Worm (Caenorhabditis elegans) whole organism, young adult: Measurements from ENCODE around the gene F37B12.1.

ENCODE experiments used
- B0261.1 ChIP-seq: sonication (generic microtip); optimal IDR thresholded peaks from 2 replicates; lab custom pipeline; 2016; ENCODE audit warnings: mild to moderate bottlenecking, missing genetic modification characterization, moderate library complexity, missing compliant biosample characterization
- B0336.3 ChIP-seq: fragments of 200-800 bp; sonication (Bioruptor generic); IDR thresholded peaks from 2 replicates; pipeline ENCODE4 v1.3.6; 2022; ENCODE audit warnings: missing genetic modification characterization, missing compliant biosample characterization
- F22D6.2 ChIP-seq: sonication (generic microtip); optimal IDR thresholded peaks from 2 replicates; lab custom pipeline; 2016; ENCODE audit warnings: mild to moderate bottlenecking, missing genetic modification characterization, missing compliant biosample characterization
- F33H1.4 ChIP-seq: fragments of 200-800 bp; sonication (Bioruptor generic); IDR thresholded peaks from 2 replicates; pipeline ENCODE4 v1.3.6; 2022; ENCODE audit warnings: missing genetic modification reagents, missing genetic modification characterization, missing compliant biosample characterization
- F39B2.1 ChIP-seq: fragments of 200-800 bp; sonication (Bioruptor generic); IDR thresholded peaks from 2 replicates; pipeline ENCODE4 v1.3.6; 2022; ENCODE audit warnings: missing genetic modification reagents, missing genetic modification characterization, missing compliant biosample characterization
- F55B11.4 ChIP-seq: sonication (generic microtip); optimal IDR thresholded peaks from 2 replicates; lab custom pipeline; 2016; ENCODE audit warnings: missing compliant biosample characterization, missing genetic modification characterization, borderline replicate concordance; ENCODE audit not compliant: insufficient read depth
- K11D2.4 ChIP-seq: fragments of 200-800 bp; sonication (Bioruptor generic); IDR thresholded peaks from 2 replicates; pipeline ENCODE4 v1.3.6; 2022; ENCODE audit warnings: missing genetic modification reagents, missing genetic modification characterization, missing compliant biosample characterization
- Y95B8A.8 ChIP-seq: fragments of 200-800 bp; sonication (Bioruptor generic); IDR thresholded peaks from 2 replicates; pipeline ENCODE4 v1.3.6; 2022; ENCODE audit warnings: missing genetic modification reagents, missing genetic modification characterization, missing compliant biosample characterization
- ZK185.1 ChIP-seq: sonication (generic microtip); optimal IDR thresholded peaks from 2 replicates; lab custom pipeline; 2016; ENCODE audit warnings: mild to moderate bottlenecking, missing genetic modification characterization, missing compliant biosample characterization; ENCODE audit not compliant: poor library complexity, severe bottlenecking
- ama-1 ChIP-seq, 3 experiments: fragments of 150-350 bp in 1 of 3; sonication (generic microtip) in 2 of 3; optimal IDR thresholded peaks; 2 replicates each; lab custom pipeline; 2014 to 2018; ENCODE audit warnings: missing biosample characterization in 2 of 3, missing genetic modification characterization in 2 of 3, missing genetic modification reagents in 2 of 3
- attf-6 ChIP-seq: fragments of 200-800 bp; sonication (Bioruptor generic); IDR thresholded peaks from 2 replicates; pipeline ENCODE4 v1.3.6; 2022; ENCODE audit warnings: missing genetic modification reagents, missing genetic modification characterization, missing compliant biosample characterization
- ccch-3 ChIP-seq: fragments of 200-800 bp; sonication (Bioruptor generic); optimal IDR thresholded peaks from 2 replicates; lab custom pipeline; 2018; ENCODE audit warnings: mild to moderate bottlenecking, missing genetic modification characterization, missing compliant biosample characterization
- cebp-1 ChIP-seq, 2 experiments: fragments of 200-800 bp in 1 of 2; sonication (Bioruptor generic) in 1 of 2; sonication (generic microtip) in 1 of 2; IDR thresholded peaks in 1 of 2; optimal IDR thresholded peaks in 1 of 2; 2 replicates each; pipeline versions ENCODE4 v1.3.6 to Lab custom; 2017 to 2022; ENCODE audit warnings: missing compliant biosample characterization in 2 of 2, missing genetic modification characterization in 2 of 2, mild to moderate bottlenecking in 1 of 2, missing genetic modification reagents in 1 of 2, moderate library complexity in 1 of 2
- cebp-2 ChIP-seq: fragments of 200-800 bp; sonication (Bioruptor generic); IDR thresholded peaks from 2 replicates; pipeline ENCODE4 v1.3.6; 2022; ENCODE audit warnings: missing genetic modification characterization, missing compliant biosample characterization
- ceh-100 ChIP-seq: fragments of 200-800 bp; sonication (Bioruptor generic); IDR thresholded peaks from 2 replicates; pipeline ENCODE4 v1.3.6; 2022; ENCODE audit warnings: missing genetic modification reagents, missing genetic modification characterization, missing compliant biosample characterization
- efl-1 ChIP-seq: fragments of 150-350 bp; optimal IDR thresholded peaks from 2 replicates; lab custom pipeline; 2014; ENCODE audit warnings: missing biosample characterization, missing genetic modification reagents, missing genetic modification characterization
- ets-4 ChIP-seq: fragments of 200-800 bp; sonication (Bioruptor generic); optimal IDR thresholded peaks from 2 replicates; lab custom pipeline; 2018; ENCODE audit warnings: mild to moderate bottlenecking, missing genetic modification characterization, missing compliant biosample characterization
- hmg-20 ChIP-seq: fragments of 200-800 bp; sonication (Bioruptor generic); IDR thresholded peaks from 2 replicates; pipeline ENCODE4 v1.3.6; 2022; ENCODE audit warnings: missing genetic modification reagents, missing genetic modification characterization, missing compliant biosample characterization
- hrde-1 ChIP-seq: sonication (generic microtip); optimal IDR thresholded peaks from 2 replicates; lab custom pipeline; 2016; ENCODE audit warnings: missing genetic modification characterization, mild to moderate bottlenecking, missing compliant biosample characterization, moderate library complexity, missing genotype, missing genetic modification reagents, borderline replicate concordance
- lir-1 ChIP-seq: fragments of 200-800 bp; sonication (Bioruptor generic); conservative IDR thresholded peaks from 2 replicates; pipeline ENCODE4 v1.3.6; 2022; ENCODE audit warnings: missing genetic modification reagents, missing genetic modification characterization, missing compliant biosample characterization
- lsy-27 ChIP-seq: sonication (generic microtip); optimal IDR thresholded peaks from 2 replicates; lab custom pipeline; 2017; ENCODE audit warnings: missing genetic modification characterization, mild to moderate bottlenecking, missing compliant biosample characterization, antibody characterized with exemption, missing genotype, borderline replicate concordance; ENCODE audit not compliant: insufficient read depth
- madf-3 ChIP-seq: fragments of 200-800 bp; sonication (Bioruptor generic); IDR thresholded peaks from 2 replicates; pipeline ENCODE4 v1.3.6; 2022; ENCODE audit warnings: missing genetic modification reagents, missing genetic modification characterization, missing compliant biosample characterization
- mel-28 ChIP-seq: sonication (generic microtip); optimal IDR thresholded peaks from 2 replicates; lab custom pipeline; 2016; ENCODE audit warnings: borderline replicate concordance, mild to moderate bottlenecking, missing genetic modification characterization, missing compliant biosample characterization
- nfyb-1 ChIP-seq: fragments of 200-800 bp; sonication (Bioruptor generic); IDR thresholded peaks from 2 replicates; pipeline ENCODE4 v1.3.6; 2022; ENCODE audit warnings: missing genetic modification reagents, missing genetic modification characterization, missing compliant biosample characterization
- nhr-120 ChIP-seq: fragments of 200-800 bp; sonication (Bioruptor generic); IDR thresholded peaks from 2 replicates; pipeline ENCODE4 v1.3.6; 2022; ENCODE audit warnings: missing genetic modification characterization, missing compliant biosample characterization
- nhr-179 ChIP-seq: sonication (generic microtip); optimal IDR thresholded peaks from 2 replicates; lab custom pipeline; 2016; ENCODE audit warnings: mild to moderate bottlenecking, missing genetic modification characterization, missing compliant biosample characterization
- rec-8 ChIP-seq, 2 experiments: sonication (generic microtip); optimal IDR thresholded peaks; 2 replicates each; lab custom pipeline; 2016; ENCODE audit warnings: mild to moderate bottlenecking in 2 of 2, missing genetic modification characterization in 2 of 2, missing genetic modification reagents in 2 of 2, missing genotype in 2 of 2, missing biosample characterization in 1 of 2, missing compliant biosample characterization in 1 of 2, moderate library complexity in 1 of 2
- repo-1 ChIP-seq: sonication (generic microtip); optimal IDR thresholded peaks from 2 replicates; lab custom pipeline; 2017; ENCODE audit warnings: mild to moderate bottlenecking, missing genetic modification characterization, missing compliant biosample characterization
- sdz-38 ChIP-seq: sonication (generic microtip); optimal IDR thresholded peaks from 2 replicates; lab custom pipeline; 2016; ENCODE audit warnings: missing genotype, missing genetic modification characterization, missing compliant biosample characterization
- snpc-1.1 ChIP-seq: sonication (generic microtip); optimal IDR thresholded peaks from 2 replicates; lab custom pipeline; 2017; ENCODE audit warnings: missing genetic modification characterization, mild to moderate bottlenecking, missing compliant biosample characterization, antibody characterized with exemption, moderate library complexity, missing genotype, missing genetic modification reagents; ENCODE audit not compliant: insufficient read depth
- snpc-1.3 ChIP-seq: sonication (generic microtip); optimal IDR thresholded peaks from 2 replicates; lab custom pipeline; 2017; ENCODE audit warnings: missing genetic modification characterization, mild to moderate bottlenecking, missing compliant biosample characterization, antibody characterized with exemption, moderate library complexity, missing genotype, missing genetic modification reagents; ENCODE audit not compliant: insufficient read depth
- unc-62 ChIP-seq: fragments of 150-350 bp; optimal IDR thresholded peaks from 2 replicates; lab custom pipeline; 2014; ENCODE audit warnings: missing biosample characterization, missing genetic modification reagents, missing genetic modification characterization
- ztf-28 ChIP-seq: fragments of 200-800 bp; sonication (Bioruptor generic); IDR thresholded peaks from 2 replicates; pipeline ENCODE4 v1.3.6; 2022; ENCODE audit warnings: missing genetic modification reagents, missing genetic modification characterization, missing compliant biosample characterization

F37B12.1 gene

ce11 chrII:9038201-9038600 lies 9.1 kb upstream of the F37B12.1 start, which contains the start of gene gcs-1:
TSS of gene gcs-1 (minus strand) at chrII:9038301.
- TF ChIP-seq B0336.3 (GFP tag; lab: Robert Waterston, UW) (no peak), lir-1 (GFP tag; lab: Robert Waterston, UW) (no peak), nhr-120 (GFP tag; lab: Robert Waterston, UW) (no peak), unc-62 (no peak), K11D2.4 (no peak), ceh-100 (GFP tag; lab: Robert Waterston, UW) (no peak), ets-4 (GFP tag; lab: Kevin White, UChicago) (no peak), F22D6.2 (tag; lab: Kevin White, UChicago) (no peak)

DNA sequence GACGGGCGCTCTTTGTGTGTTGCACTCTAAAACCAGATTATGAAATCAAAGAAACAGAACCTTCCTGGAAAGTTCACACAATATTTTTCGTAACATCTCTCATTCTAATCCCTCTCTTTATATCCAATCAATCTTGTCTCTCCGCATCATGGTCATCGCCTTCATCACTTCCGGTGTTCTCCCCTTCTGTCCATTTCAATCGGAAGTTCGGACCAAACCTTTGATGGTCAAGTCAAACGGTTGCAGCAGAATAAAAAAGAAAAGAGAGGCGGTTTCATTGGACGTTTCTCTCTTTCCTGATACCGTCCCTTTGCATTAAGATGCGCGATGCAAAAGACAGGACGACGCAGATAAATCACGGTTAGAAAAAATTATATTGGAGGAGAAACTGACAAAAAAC lies 4.0 kb upstream of the F37B12.1 start:
- no peak for TF ChIP-seq ZK185.1 (tag; lab: Kevin White, UChicago)
- no peak for TF ChIP-seq lsy-27 (tag; lab: Kevin White, UChicago)
- no peak for TF ChIP-seq ama-1 (optimal IDR thresholded peaks at IDR 0.05; lab: Kevin White, UChicago)
- TF ChIP-seq ama-1 (GFP tag; optimal IDR thresholded peaks at IDR 0.05; lab: Kevin White, UChicago), result no peak
- no peak for TF ChIP-seq sdz-38
- no peak for TF ChIP-seq nfyb-1 (GFP tag; lab: Robert Waterston, UW)
- TF ChIP-seq cebp-1 (GFP tag; IDR thresholded peaks at IDR 0.05; lab: Robert Waterston, UW), result no peak
- TF ChIP-seq cebp-1 (tag; optimal IDR thresholded peaks at IDR 0.05; lab: Kevin White, UChicago), result no peak
- TF ChIP-seq attf-6 (GFP tag; lab: Robert Waterston, UW), result no peak
- no peak for TF ChIP-seq ccch-3 (GFP tag; lab: Kevin White, UChicago)
- TF ChIP-seq efl-1 (GFP tag; lab: Kevin White, UChicago), result no peak
- TF ChIP-seq snpc-1.3 (tag; lab: Kevin White, UChicago), result no peak

DNA sequence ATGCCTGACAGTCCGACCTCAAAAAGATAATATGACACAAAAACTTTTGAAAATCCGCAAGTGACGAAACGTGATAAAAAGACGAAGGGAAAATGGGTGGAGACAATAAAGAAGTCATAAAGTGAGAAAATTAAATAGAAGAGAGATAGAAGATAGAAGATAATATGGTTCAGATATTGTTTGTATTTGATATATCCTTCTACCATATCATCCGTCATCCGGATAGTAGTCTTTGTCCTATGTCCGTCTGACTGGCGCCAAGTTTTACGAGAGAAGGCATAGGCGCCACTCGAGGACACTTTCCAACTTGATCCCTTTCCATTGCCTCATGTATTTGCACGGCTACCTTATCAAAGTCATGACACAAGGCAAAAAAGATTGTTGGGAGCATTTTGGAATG lies 2.8 kb upstream of the F37B12.1 start:
- TF ChIP-seq Y95B8A.8 (GFP tag; lab: Robert Waterston, UW) (no peak), ztf-28 (GFP tag; lab: Robert Waterston, UW) (no peak), F39B2.1 (GFP tag; lab: Robert Waterston, UW) (no peak), F33H1.4 (GFP tag; lab: Robert Waterston, UW) (no peak), lir-1 (GFP tag; lab: Robert Waterston, UW) (no peak), rec-8 (tag; optimal IDR thresholded peaks at IDR 0.05; lab: Kevin White, UChicago) (no peak), F55B11.4 (tag; lab: Kevin White, UChicago) (no peak), B0261.1 (tag; lab: Kevin White, UChicago) (no peak), hmg-20 (GFP tag; lab: Robert Waterston, UW) (no peak), hrde-1 (tag; lab: Kevin White, UChicago) (no peak), snpc-1.1 (no peak), cebp-2 (GFP tag; lab: Robert Waterston, UW) (no peak), repo-1 (tag; lab: Kevin White, UChicago) (no peak), madf-3 (GFP tag; lab: Robert Waterston, UW) (no peak), B0336.3 (GFP tag; lab: Robert Waterston, UW) (no peak), mel-28 (tag; lab: Kevin White, UChicago) (no peak), nhr-179 (tag; lab: Kevin White, UChicago) (no peak)
